Worm (Caenorhabditis elegans): ENCODE measurements around the gene F02H6.6.

F02H6.6 gene

ce11 chrIV:14230799-14231198 is at the start of gene F02H6.6:
F02H6.6 (minus strand) TSS chrIV:14230899.
- no peak for TF ChIP-seq mxl-3 (GFP tag; optimal IDR thresholded peaks at IDR 0.05)
- no peak for TF ChIP-seq T26A8.4 (GFP tag; IDR thresholded peaks at IDR 0.05)
- no peak for TF ChIP-seq aly-2 (tag; optimal IDR thresholded peaks at IDR 0.05)
- no peak for TF ChIP-seq attf-4 (tag; optimal IDR thresholded peaks at IDR 0.05)
- no peak for TF ChIP-seq lin-38 (GFP tag; IDR thresholded peaks at IDR 0.05)
- no peak for TF ChIP-seq hif-1 (tag; optimal IDR thresholded peaks at IDR 0.05)
- no peak for TF ChIP-seq mdl-1 (tag; optimal IDR thresholded peaks at IDR 0.05)
- no peak for TF ChIP-seq ztf-7 (tag; optimal IDR thresholded peaks at IDR 0.05)
- TF ChIP-seq ctbp-1 (GFP tag; IDR thresholded peaks at IDR 0.05), result no peak
- TF ChIP-seq Y75B8A.6 (GFP tag; IDR thresholded peaks at IDR 0.05), result no peak
- TF ChIP-seq Y48G9A.11 (GFP tag; IDR thresholded peaks at IDR 0.05), result no peak
- no peak for TF ChIP-seq lsy-2 (tag; optimal IDR thresholded peaks at IDR 0.05)
- no peak for TF ChIP-seq hmg-1.1 (GFP tag; IDR thresholded peaks at IDR 0.05)
- no peak for TF ChIP-seq ztf-11 (tag; optimal IDR thresholded peaks at IDR 0.05)
- TF ChIP-seq php-3 (GFP tag; IDR thresholded peaks at IDR 0.05), result no peak
- TF ChIP-seq dpl-1 (GFP tag; optimal IDR thresholded peaks at IDR 0.05), result no peak
- no peak for TF ChIP-seq nhr-76 (tag; optimal IDR thresholded peaks at IDR 0.05)

DNA sequence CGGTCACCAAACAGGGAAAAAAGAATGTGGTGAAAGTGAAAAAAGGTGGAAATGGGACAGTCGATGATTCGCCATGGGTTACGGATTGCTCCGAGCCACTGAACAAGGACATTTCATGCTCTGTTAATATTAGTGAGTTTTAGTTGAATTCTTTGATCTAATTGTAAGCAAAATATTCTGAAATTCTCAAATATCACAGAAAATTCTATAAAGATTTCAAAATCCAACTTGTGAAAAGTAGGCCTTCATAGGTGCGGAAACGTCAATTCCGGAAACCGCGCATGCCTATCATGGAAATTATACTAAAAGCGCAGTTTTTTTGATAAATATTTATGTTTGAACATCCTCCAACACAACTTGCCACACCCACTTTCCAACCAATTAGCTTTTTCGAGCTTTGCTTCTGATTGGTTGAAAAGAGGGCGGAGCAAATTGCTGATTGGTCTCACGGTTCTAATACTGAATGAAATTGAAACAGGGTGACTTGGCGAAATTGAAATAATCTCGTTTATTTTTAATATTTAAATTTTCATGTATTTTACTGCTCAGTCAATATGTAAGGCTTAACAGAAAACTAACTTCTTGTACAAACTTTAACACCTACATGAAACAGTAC is 46.2 kb upstream of the F02H6.6 start:
- peak; percentile 91 for TF ChIP-seq aha-1 (tag)
- no peak for TF ChIP-seq daf-16 (GFP tag; optimal IDR thresholded peaks at IDR 0.05)
- TF ChIP-seq daf-16 (tag; optimal IDR thresholded peaks at IDR 0.05), result no peak

- TF ChIP-seq D1046.2 (GFP tag; IDR thresholded peaks at IDR 0.05), result no peak
- no peak for TF ChIP-seq daf-16 (GFP tag; optimal IDR thresholded peaks at IDR 0.05)
- TF ChIP-seq daf-16 (tag; optimal IDR thresholded peaks at IDR 0.05), result no peak
- no peak for TF ChIP-seq ceh-20 (GFP tag; IDR thresholded peaks at IDR 0.05)
- no peak for TF ChIP-seq jun-1 (tag; optimal IDR thresholded peaks at IDR 0.05)
- no peak for TF ChIP-seq daf-19 (GFP tag; conservative IDR thresholded peaks at IDR 0.05)
- TF ChIP-seq T20F7.1 (GFP tag; optimal IDR thresholded peaks at IDR 0.05), result no peak
- no peak for TF ChIP-seq ceh-28 (tag; optimal IDR thresholded peaks at IDR 0.05)
- TF ChIP-seq nhr-111 (GFP tag; optimal IDR thresholded peaks at IDR 0.05), result no peak
- TF ChIP-seq ctbp-1 (GFP tag; IDR thresholded peaks at IDR 0.05), result no peak
- no peak for TF ChIP-seq snpc-1.2 (GFP tag; IDR thresholded peaks at IDR 0.05)
- no peak for TF ChIP-seq saeg-2 (GFP tag; IDR thresholded peaks at IDR 0.05)
- TF ChIP-seq dpl-1 (GFP tag; optimal IDR thresholded peaks at IDR 0.05), result no peak
- TF ChIP-seq ama-1 (optimal IDR thresholded peaks at IDR 0.05), result no peak
- no peak for TF ChIP-seq nhr-41 (GFP tag; IDR thresholded peaks at IDR 0.05)
Observed at ce11 chrIV:14276160-14276559, 45.5 kb upstream of the F02H6.6 start, which contains the start of gene ilcr-1. ilcr-1 (plus strand) TSS chrIV:14276460.

- TF ChIP-seq rbr-2 (tag; optimal IDR thresholded peaks at IDR 0.05) (no peak), gei-8 (GFP tag; optimal IDR thresholded peaks at IDR 0.05) (no peak), nhr-48 (tag; optimal IDR thresholded peaks at IDR 0.05) (no peak), spr-1 (tag; optimal IDR thresholded peaks at IDR 0.05) (no peak), madf-9 (GFP tag; conservative IDR thresholded peaks at IDR 0.05) (no peak)
Observed at ce11 chrIV:14274834-14275233, 44.1 kb upstream of the F02H6.6 start.

- TF ChIP-seq zfp-2 (tag; optimal IDR thresholded peaks at IDR 0.05) (no peak), ceh-32 (tag; optimal IDR thresholded peaks at IDR 0.05; ENCODE audit: poor library complexity) (no peak), ztf-7 (tag; optimal IDR thresholded peaks at IDR 0.05) (no peak), dmd-8 (GFP tag; IDR thresholded peaks at IDR 0.05) (no peak), ceh-20 (GFP tag; IDR thresholded peaks at IDR 0.05) (no peak), unc-39 (tag; optimal IDR thresholded peaks at IDR 0.05) (no peak), lin-1 (GFP tag; IDR thresholded peaks at IDR 0.05) (no peak), ceh-28 (tag; optimal IDR thresholded peaks at IDR 0.05) (no peak), egl-43 (GFP tag; IDR thresholded peaks at IDR 0.05) (no peak), aly-2 (tag; optimal IDR thresholded peaks at IDR 0.05) (no peak), nhr-10 (tag; optimal IDR thresholded peaks at IDR 0.05) (no peak), nhr-42 (GFP tag; IDR thresholded peaks at IDR 0.05) (no peak), fkh-10 (GFP tag; optimal IDR thresholded peaks at IDR 0.05) (peak; percentile 43), mep-1 (tag; optimal IDR thresholded peaks at IDR 0.05) (peak; percentile 54), spr-3 (GFP tag; optimal IDR thresholded peaks at IDR 0.05) (no peak)
Observed at ce11 chrIV:14272561-14272960, 41.9 kb upstream of the F02H6.6 start.
